Worm (Caenorhabditis elegans): Measurements from ENCODE around the gene E_BE45912.2.

Gene E_BE45912.2

ce11 chrIII:1008091-1008490 lies 22.8 kb downstream of the E_BE45912.2 start, which contains the start of gene clc-27:
Gene clc-27, plus strand, starts transcription at chrIII:1008391.
- no peak for TF ChIP-seq unc-55 (GFP tag; optimal IDR thresholded peaks at IDR 0.05)
- TF ChIP-seq ceh-9 (tag; optimal IDR thresholded peaks at IDR 0.05): no peak
- TF ChIP-seq ceh-19 (GFP tag; optimal IDR thresholded peaks at IDR 0.05): no peak
- no peak for TF ChIP-seq ets-4 (tag; optimal IDR thresholded peaks at IDR 0.05)
- no peak for TF ChIP-seq hlh-15 (tag; optimal IDR thresholded peaks at IDR 0.05)
- no peak for TF ChIP-seq unc-42 (tag; optimal IDR thresholded peaks at IDR 0.05)
- TF ChIP-seq elt-4 (tag; optimal IDR thresholded peaks at IDR 0.05): no peak
- TF ChIP-seq pros-1 (tag; optimal IDR thresholded peaks at IDR 0.05): no peak
- no peak for TF ChIP-seq odd-2 (tag; optimal IDR thresholded peaks at IDR 0.05)
- no peak for TF ChIP-seq ref-2 (tag; optimal IDR thresholded peaks at IDR 0.05)
- no peak for TF ChIP-seq ceh-2 (tag; optimal IDR thresholded peaks at IDR 0.05)

ce11 chrIII:1007143-1007905 lies 23.6 kb downstream of the E_BE45912.2 start:
- TF ChIP-seq gmeb-2 (tag; optimal IDR thresholded peaks at IDR 0.05): no peak
- TF ChIP-seq unc-42 (tag; optimal IDR thresholded peaks at IDR 0.05): no peak
- no peak for TF ChIP-seq zip-5 (tag; optimal IDR thresholded peaks at IDR 0.05)
- TF ChIP-seq npax-4 (tag; optimal IDR thresholded peaks at IDR 0.05): no peak
- TF ChIP-seq ceh-45 (GFP tag; IDR thresholded peaks at IDR 0.05): no peak
- no peak for TF ChIP-seq Y22D7AL.16 (tag; optimal IDR thresholded peaks at IDR 0.05)
- no peak for TF ChIP-seq C38D4.7 (GFP tag; optimal IDR thresholded peaks at IDR 0.05)
- no peak for TF ChIP-seq fax-1 (tag; optimal IDR thresholded peaks at IDR 0.05)
- TF ChIP-seq dve-1 (tag; optimal IDR thresholded peaks at IDR 0.05): no peak
- TF ChIP-seq pat-9 (tag; optimal IDR thresholded peaks at IDR 0.05): no peak
- TF ChIP-seq odd-2 (tag; optimal IDR thresholded peaks at IDR 0.05): no peak
- no peak for TF ChIP-seq ceh-6 (GFP tag; optimal IDR thresholded peaks at IDR 0.05)

- TF ChIP-seq hlh-15 (tag; optimal IDR thresholded peaks at IDR 0.05): no peak
- no peak for TF ChIP-seq tbx-7 (tag; optimal IDR thresholded peaks at IDR 0.05)
- TF ChIP-seq ceh-34 (tag; optimal IDR thresholded peaks at IDR 0.05): no peak
- TF ChIP-seq dve-1 (tag; optimal IDR thresholded peaks at IDR 0.05): no peak
- no peak for TF ChIP-seq pqm-1 (tag; optimal IDR thresholded peaks at IDR 0.05)
- no peak for TF ChIP-seq unc-55 (GFP tag; optimal IDR thresholded peaks at IDR 0.05)
- TF ChIP-seq ceh-18 (tag; optimal IDR thresholded peaks at IDR 0.05): no peak
- TF ChIP-seq ztf-16 (tag; optimal IDR thresholded peaks at IDR 0.05): no peak
- TF ChIP-seq K09A11.1 (tag; optimal IDR thresholded peaks at IDR 0.05; ENCODE audit: insufficient read depth): no peak
- no peak for TF ChIP-seq T23F11.4 (GFP tag; optimal IDR thresholded peaks at IDR 0.05)
- TF ChIP-seq ahr-1 (tag; optimal IDR thresholded peaks at IDR 0.05): no peak
- TF ChIP-seq ets-4 (tag; optimal IDR thresholded peaks at IDR 0.05): no peak
- TF ChIP-seq sox-4 (tag; optimal IDR thresholded peaks at IDR 0.05): no peak
Measured at ce11 chrIII:1004464-1004863, 26.4 kb downstream of the E_BE45912.2 start.

ce11 chrIII:1002510-1002909 lies 28.4 kb downstream of the E_BE45912.2 start, which contains the start of gene clec-150:
Gene clec-150, plus strand, starts transcription at chrIII:1002707.
- no peak for TF ChIP-seq lim-6 (tag; optimal IDR thresholded peaks at IDR 0.05)
- peak; percentile 56 for TF ChIP-seq elt-2 (tag; optimal IDR thresholded peaks at IDR 0.05)

ce11 chrIII:1001297-1001696 lies 29.6 kb downstream of the E_BE45912.2 start, which contains the start of gene R06B10.7:
Gene R06B10.7, minus strand, starts transcription at chrIII:1001397.
- no peak for TF ChIP-seq ahr-1 (tag; optimal IDR thresholded peaks at IDR 0.05)
- TF ChIP-seq elt-2 (tag; optimal IDR thresholded peaks at IDR 0.05): no peak
- no peak for TF ChIP-seq tbx-2 (tag; optimal IDR thresholded peaks at IDR 0.05)
- TF ChIP-seq ceh-45 (GFP tag; IDR thresholded peaks at IDR 0.05): no peak
- no peak for TF ChIP-seq ceh-9 (tag; optimal IDR thresholded peaks at IDR 0.05)
- TF ChIP-seq ets-4 (tag; optimal IDR thresholded peaks at IDR 0.05): no peak
- no peak for TF ChIP-seq nfya-1 (tag; optimal IDR thresholded peaks at IDR 0.05)
- TF ChIP-seq dve-1 (tag; optimal IDR thresholded peaks at IDR 0.05): no peak

All from whole organism, late embryonic.